Fruit fly (Drosophila melanogaster): Measurements from ENCODE around the gene puf.
A peak's percentile ranks its signal among the peaks of the same experiment; 100 is the strongest.

dm6 chr3R:24667538-24668207 lies 17.8 kb upstream of the puf start:
- TF ChIP-seq Jra (GFP tag; optimal IDR thresholded peaks at IDR 0.05) (no peak), usp (GFP tag; optimal IDR thresholded peaks at IDR 0.05) (no peak), OdsH (GFP tag; optimal IDR thresholded peaks at IDR 0.05) (no peak), sv (GFP tag; optimal IDR thresholded peaks at IDR 0.05) (no peak), psq (GFP tag; optimal IDR thresholded peaks at IDR 0.05) (no peak), N (GFP tag; optimal IDR thresholded peaks at IDR 0.05) (no peak), HLH106 (tag; optimal IDR thresholded peaks at IDR 0.05) (peak; percentile 18), Myc (optimal IDR thresholded peaks at IDR 0.05) (no peak), brk (GFP tag; optimal IDR thresholded peaks at IDR 0.05) (no peak), h (GFP tag; optimal IDR thresholded peaks at IDR 0.05) (no peak), Sp1 (GFP tag; optimal IDR thresholded peaks at IDR 0.05) (no peak)

All from whole organism, wandering third instar larva.